Fruit fly (Drosophila melanogaster) whole organism, embryonic: ENCODE data around the gene lqfR.

Experiments used
- Adf1 ChIP-seq: fragments of 200-800 bp; sonication (Bioruptor generic); IDR thresholded peaks from 2 replicates; pipeline ENCODE4 v1.3.6; 2022; ENCODE audit warnings: missing biosample characterization, missing genetic modification characterization
- CG10274 ChIP-seq: fragments of 200-800 bp; sonication (Bioruptor generic); optimal IDR thresholded peaks from 3 replicates; lab custom pipeline; 2017; ENCODE audit warnings: missing biosample characterization, mild to moderate bottlenecking, missing genetic modification characterization
- CG10462 ChIP-seq: fragments of 200-800 bp; sonication (Bioruptor generic); optimal IDR thresholded peaks from 2 replicates; lab custom pipeline; 2016; ENCODE audit warnings: missing biosample characterization, missing genetic modification characterization
- CG12236 ChIP-seq: fragments of 200-800 bp; sonication (Bioruptor generic); optimal IDR thresholded peaks from 2 replicates; lab custom pipeline; 2016; ENCODE audit warnings: missing biosample characterization, missing genetic modification characterization
- CG12299 ChIP-seq: fragments of 200-800 bp; sonication (Bioruptor generic); optimal IDR thresholded peaks from 2 replicates; lab custom pipeline; 2018; ENCODE audit warnings: missing biosample characterization, mild to moderate bottlenecking, missing genetic modification characterization
- CG14014 ChIP-seq: fragments of 200-800 bp; sonication (Bioruptor generic); IDR thresholded peaks from 2 replicates; pipeline ENCODE4 v1.3.6; 2022; ENCODE audit warnings: missing biosample characterization, missing genetic modification characterization
- CG1603 ChIP-seq: fragments of 200-800 bp; sonication (Bioruptor generic); optimal IDR thresholded peaks from 2 replicates; lab custom pipeline; 2019; ENCODE audit warnings: missing biosample characterization, mild to moderate bottlenecking, missing genetic modification characterization, moderate library complexity
- CG17361 ChIP-seq: fragments of 200-800 bp; sonication (Bioruptor generic); IDR thresholded peaks from 3 replicates; pipeline ENCODE4 v1.3.6; 2022; ENCODE audit warnings: missing biosample characterization, missing genetic modification characterization
- CG17912 ChIP-seq: fragments of 200-800 bp; sonication (Bioruptor generic); optimal IDR thresholded peaks from 2 replicates; lab custom pipeline; 2018; ENCODE audit warnings: missing biosample characterization, mild to moderate bottlenecking, missing genetic modification characterization
- CG2120 ChIP-seq: fragments of 200-800 bp; sonication (Bioruptor generic); optimal IDR thresholded peaks from 3 replicates; lab custom pipeline; 2016; ENCODE audit warnings: missing biosample characterization, missing genetic modification characterization
- CG31441 ChIP-seq: fragments of 200-800 bp; sonication (Bioruptor generic); IDR thresholded peaks from 2 replicates; pipeline ENCODE4 v1.3.6; 2022; ENCODE audit warnings: missing biosample characterization, missing genetic modification characterization
- CG32532 ChIP-seq: fragments of 200-800 bp; sonication (Bioruptor generic); IDR thresholded peaks from 2 replicates; pipeline ENCODE4 v1.3.6; 2022; ENCODE audit warnings: missing biosample characterization, missing genetic modification characterization
- CG34224 ChIP-seq: fragments of 200-800 bp; sonication (Bioruptor generic); IDR thresholded peaks from 3 replicates; pipeline ENCODE4 v1.3.6; 2022; ENCODE audit warnings: missing biosample characterization, missing genetic modification characterization; ENCODE audit not compliant: partially characterized antibody
- CG3995 ChIP-seq: fragments of 200-800 bp; sonication (Bioruptor generic); optimal IDR thresholded peaks from 3 replicates; lab custom pipeline; 2016; ENCODE audit warnings: missing biosample characterization, missing genetic modification characterization
- CG4328 ChIP-seq: fragments of 200-800 bp; sonication (Bioruptor generic); optimal IDR thresholded peaks from 3 replicates; lab custom pipeline; 2017; ENCODE audit warnings: missing biosample characterization, missing genetic modification reagents, missing genetic modification characterization
- CG5180 ChIP-seq: fragments of 200-800 bp; sonication (Bioruptor generic); optimal IDR thresholded peaks from 3 replicates; lab custom pipeline; 2017; ENCODE audit warnings: missing biosample characterization, missing genetic modification characterization, mild to moderate bottlenecking, moderate library complexity, missing genetic modification reagents
- CG5953 ChIP-seq: fragments of 200-800 bp; sonication (Bioruptor generic); IDR thresholded peaks from 2 replicates; pipeline ENCODE4 v1.3.6; 2022; ENCODE audit warnings: missing biosample characterization, missing genetic modification characterization
- CG6791 ChIP-seq: fragments of 200-800 bp; sonication (Bioruptor generic); IDR thresholded peaks from 3 replicates; pipeline ENCODE4 v1.3.6; 2022; ENCODE audit warnings: missing biosample characterization, missing genetic modification characterization; ENCODE audit not compliant: partially characterized antibody
- CG9215 ChIP-seq: fragments of 200-800 bp; sonication (Bioruptor generic); IDR thresholded peaks from 2 replicates; pipeline ENCODE4 v1.3.6; 2022; ENCODE audit warnings: missing biosample characterization, missing genetic modification characterization
- CG9727 ChIP-seq: fragments of 200-800 bp; sonication (Bioruptor generic); optimal IDR thresholded peaks from 3 replicates; lab custom pipeline; 2017; ENCODE audit warnings: missing biosample characterization, mild to moderate bottlenecking, missing genetic modification characterization
- CrebB ChIP-seq: fragments of 200-800 bp; sonication (Bioruptor generic); optimal IDR thresholded peaks from 3 replicates; lab custom pipeline; 2018; ENCODE audit warnings: missing biosample characterization, mild to moderate bottlenecking, missing genetic modification characterization
- Dip3 ChIP-seq: fragments of 200-800 bp; sonication (Bioruptor generic); optimal IDR thresholded peaks from 3 replicates; lab custom pipeline; 2016; ENCODE audit warnings: missing biosample characterization, missing genetic modification characterization
- Dp ChIP-seq: fragments of 200-800 bp; sonication (Bioruptor generic); optimal IDR thresholded peaks from 2 replicates; lab custom pipeline; 2018; ENCODE audit warnings: missing biosample characterization, mild to moderate bottlenecking, missing genetic modification characterization, moderate library complexity
- Elba2 ChIP-seq: fragments of 200-800 bp; sonication (Bioruptor generic); optimal IDR thresholded peaks from 3 replicates; lab custom pipeline; 2016; ENCODE audit warnings: missing biosample characterization, missing genetic modification characterization
- MTF-1 ChIP-seq: fragments of 200-800 bp; sonication (Bioruptor generic); optimal IDR thresholded peaks from 2 replicates; lab custom pipeline; 2018; ENCODE audit warnings: missing biosample characterization, mild to moderate bottlenecking, missing genetic modification characterization, borderline replicate concordance
- Med ChIP-seq: fragments of 200-800 bp; sonication (Bioruptor generic); peaks from one replicate; lab custom pipeline; 2016; ENCODE audit warnings: missing biosample characterization, missing genetic modification characterization, mild to moderate bottlenecking, inconsistent platforms, moderate library complexity
- Neu2 ChIP-seq: fragments of 200-800 bp; sonication (Bioruptor generic); optimal IDR thresholded peaks from 3 replicates; lab custom pipeline; 2016; ENCODE audit warnings: missing biosample characterization, missing genetic modification characterization, borderline replicate concordance
- ash1 ChIP-seq: fragments of 200-800 bp; sonication (Bioruptor generic); optimal IDR thresholded peaks from 2 replicates; lab custom pipeline; 2018; ENCODE audit warnings: missing biosample characterization, mild to moderate bottlenecking, missing genetic modification characterization
- bbx ChIP-seq: fragments of 200-800 bp; sonication (Bioruptor generic); IDR thresholded peaks from 2 replicates; pipeline ENCODE4 v1.3.6; 2022; ENCODE audit warnings: missing biosample characterization, missing genetic modification characterization; ENCODE audit not compliant: partially characterized antibody
- bigmax ChIP-seq: fragments of 200-800 bp; sonication (Bioruptor generic); optimal IDR thresholded peaks from 2 replicates; lab custom pipeline; 2018; ENCODE audit warnings: missing biosample characterization, mild to moderate bottlenecking, missing genetic modification characterization
- br ChIP-seq: fragments of >200 bp; optimal IDR thresholded peaks from 2 replicates; lab custom pipeline; 2017
- caup ChIP-seq: fragments of 200-800 bp; sonication (Bioruptor generic); optimal IDR thresholded peaks from 3 replicates; lab custom pipeline; 2017; ENCODE audit warnings: missing biosample characterization, mild to moderate bottlenecking, missing genetic modification characterization, moderate library complexity; ENCODE audit not compliant: severe bottlenecking
- croc ChIP-seq: fragments of 200-800 bp; sonication (Bioruptor generic); conservative IDR thresholded peaks from 3 replicates; pipeline ENCODE4 v1.3.6; 2022; ENCODE audit warnings: missing biosample characterization, missing genetic modification characterization
- cwo ChIP-seq: fragments of 200-800 bp; sonication (Bioruptor generic); optimal IDR thresholded peaks from 3 replicates; lab custom pipeline; 2017; ENCODE audit warnings: missing biosample characterization, missing genetic modification characterization, mild to moderate bottlenecking, moderate library complexity, missing genetic modification reagents
- danr ChIP-seq: fragments of 200-800 bp; sonication (Bioruptor generic); IDR thresholded peaks from 2 replicates; pipeline ENCODE4 v1.3.6; 2022; ENCODE audit warnings: missing biosample characterization, missing genetic modification characterization
- dmrt11E ChIP-seq: fragments of 200-800 bp; sonication (Bioruptor generic); optimal IDR thresholded peaks from 3 replicates; lab custom pipeline; 2018; ENCODE audit warnings: missing biosample characterization, mild to moderate bottlenecking, missing genetic modification characterization, moderate library complexity
- eve ChIP-seq, 2 experiments: fragments of >200 bp; optimal IDR thresholded peaks; 2 replicates each; lab custom pipeline; 2017; ENCODE audit warnings: missing biosample characterization in 2 of 2, missing genetic modification characterization in 2 of 2
- fu2 ChIP-seq: fragments of 200-800 bp; sonication (Bioruptor generic); optimal IDR thresholded peaks from 2 replicates; lab custom pipeline; 2016; ENCODE audit warnings: missing biosample characterization, missing genetic modification characterization
- gt ChIP-seq: fragments of 200-800 bp; sonication (Bioruptor generic); IDR thresholded peaks from 2 replicates; pipeline ENCODE4 v1.3.6; 2022; ENCODE audit warnings: missing biosample characterization, missing genetic modification characterization
- mam ChIP-seq: fragments of 200-800 bp; sonication (Bioruptor generic); optimal IDR thresholded peaks from 3 replicates; lab custom pipeline; 2016; ENCODE audit warnings: missing biosample characterization, missing genetic modification characterization
- mld ChIP-seq: fragments of 200-800 bp; sonication (Bioruptor generic); IDR thresholded peaks from 3 replicates; pipeline ENCODE4 v1.3.6; 2022; ENCODE audit warnings: missing biosample characterization, missing genetic modification characterization; ENCODE audit not compliant: partially characterized antibody
- org-1 ChIP-seq: fragments of 200-800 bp; sonication (Bioruptor generic); optimal IDR thresholded peaks from 2 replicates; lab custom pipeline; 2017; ENCODE audit warnings: missing biosample characterization, missing genetic modification characterization
- pb ChIP-seq: fragments of 200-800 bp; sonication (Bioruptor generic); optimal IDR thresholded peaks from 3 replicates; lab custom pipeline; 2016; ENCODE audit warnings: missing biosample characterization, missing genetic modification characterization
- pita ChIP-seq: fragments of 200-800 bp; sonication (Bioruptor generic); optimal IDR thresholded peaks from 2 replicates; lab custom pipeline; 2017; ENCODE audit warnings: missing biosample characterization, mild to moderate bottlenecking, missing genetic modification characterization
- rib ChIP-seq: fragments of 200-800 bp; sonication (Bioruptor generic); IDR thresholded peaks from 2 replicates; pipeline ENCODE4 v1.3.6; 2022; ENCODE audit warnings: missing biosample characterization, missing genetic modification characterization
- ro ChIP-seq: fragments of 200-800 bp; sonication (Bioruptor generic); IDR thresholded peaks from 2 replicates; pipeline ENCODE4 v1.3.6; 2022; ENCODE audit warnings: missing biosample characterization, missing genetic modification characterization
- sc ChIP-seq, 3 experiments: fragments of >200 bp in 2 of 3; fragments of 200-800 bp in 1 of 3; sonication (Bioruptor generic) in 1 of 3; optimal IDR thresholded peaks; 2 replicates in 2 of 3; 3 replicates in 1 of 3; lab custom pipeline; 2017; ENCODE audit warnings: mild to moderate bottlenecking in 1 of 3, missing biosample characterization in 1 of 3, missing genetic modification characterization in 1 of 3, missing genetic modification reagents in 1 of 3
- sens ChIP-seq: fragments of 200-800 bp; sonication (Bioruptor generic); peaks from one replicate; lab custom pipeline; 2016; ENCODE audit warnings: missing biosample characterization, missing genetic modification characterization
- sob ChIP-seq: fragments of 200-800 bp; sonication (Bioruptor generic); IDR thresholded peaks from 2 replicates; pipeline ENCODE4 v1.3.6; 2022; ENCODE audit warnings: missing biosample characterization, missing genetic modification characterization
- trem ChIP-seq: fragments of 200-800 bp; optimal IDR thresholded peaks from 3 replicates; lab custom pipeline; 2019; ENCODE audit warnings: missing biosample characterization, mild to moderate bottlenecking, missing genetic modification characterization, moderate library complexity

The lqfR gene

dm6 chr3R:22464611-22465113 is 53.6 kb downstream of the lqfR start, which contains the start of gene CG7054 (continued):
- TF ChIP-seq CG2120 (GFP tag; lab: Kevin White, UChicago) (peak; percentile 48), Adf1 (GFP tag; lab: Robert Waterston, UW) (no peak), danr (GFP tag; lab: Robert Waterston, UW) (no peak), CG31441 (0 out of 2 replicates have a peak, but pooled peaks have one; percentile 12), rib (GFP tag; lab: Robert Waterston, UW) (no peak), Dip3 (no peak), Med (GFP tag; lab: Kevin White, UChicago) (peak; percentile 74), CG5953 (GFP tag; lab: Robert Waterston, UW) (no peak), mld (no peak), ro (GFP tag; lab: Robert Waterston, UW) (no peak), sens (GFP tag; lab: Kevin White, UChicago) (peak; percentile 13), eve (GFP tag; optimal IDR thresholded peaks at IDR 0.05; lab: Kevin White, UChicago) (no peak), pb (no peak), CG14014 (peak; percentile 26; the same call in 1 of the 2 replicates), CG12299 (tag; lab: Kevin White, UChicago) (peak; percentile 27), caup (GFP tag; lab: Kevin White, UChicago) (peak; percentile 63), CG17912 (GFP tag; lab: Kevin White, UChicago) (no peak), CG6791 (GFP tag; lab: Robert Waterston, UW) (no peak), CG4328 (GFP tag; lab: Kevin White, UChicago) (peak; percentile 6), Elba2 (GFP tag; lab: Kevin White, UChicago) (no peak), fu2 (GFP tag; lab: Kevin White, UChicago) (no peak), sc (optimal IDR thresholded peaks at IDR 0.05; lab: Kevin White, UChicago) (no peak), sc (GFP tag; optimal IDR thresholded peaks at IDR 0.05; lab: Kevin White, UChicago) (no peak), CG3995 (GFP tag; lab: Kevin White, UChicago) (peak; percentile 1), sob (GFP tag; lab: Robert Waterston, UW) (peak; percentile 22; the same call in 1 of the 2 replicates), trem (tag; lab: Kevin White, UChicago) (no peak), CG34224 (GFP tag; lab: Robert Waterston, UW) (no peak), CG17361 (GFP tag; lab: Robert Waterston, UW) (peak; percentile 35; the same call in 2 of the 3 replicates), org-1 (no peak), mam (GFP tag; lab: Kevin White, UChicago) (no peak), pita (no peak), bigmax (GFP tag; lab: Kevin White, UChicago) (no peak), ash1 (GFP tag; lab: Kevin White, UChicago) (no peak), Dp (peak; percentile 15), MTF-1 (GFP tag; lab: Kevin White, UChicago) (peak; percentile 31), CrebB (tag; lab: Kevin White, UChicago) (peak; percentile 37), CG12236 (GFP tag; lab: Kevin White, UChicago) (no peak), croc (GFP tag; lab: Robert Waterston, UW) (no peak), CG10462 (GFP tag; lab: Kevin White, UChicago) (no peak), dmrt11E (tag; lab: Kevin White, UChicago) (no peak), bbx (GFP tag; lab: Robert Waterston, UW) (no peak), br (lab: Kevin White, UChicago) (no peak), CG9215 (GFP tag; lab: Robert Waterston, UW) (no peak), CG32532 (peak; percentile 37; the same call in 1 of the 2 replicates), CG5180 (GFP tag; lab: Kevin White, UChicago) (no peak), CG1603 (peak; percentile 32), Neu2 (GFP tag; lab: Kevin White, UChicago) (no peak), CG9727 (no peak), gt (GFP tag; lab: Robert Waterston, UW) (no peak), cwo (peak; percentile 61), CG10274 (peak; percentile 84)
